Worm (Caenorhabditis elegans): ENCODE results near the gene adm-2.

adm-2 gene

ce11 chrX:13730209-13730975 lies 42.6 kb downstream of the adm-2 start (continued):
- TF ChIP-seq mep-1 (tag; optimal IDR thresholded peaks at IDR 0.05) = peak; percentile 12
- TF ChIP-seq Y5F2A.4 (GFP tag; optimal IDR thresholded peaks at IDR 0.05) = no peak
- TF ChIP-seq daf-19 (GFP tag; conservative IDR thresholded peaks at IDR 0.05) = no peak
- TF ChIP-seq lin-15B (tag; optimal IDR thresholded peaks at IDR 0.05) = no peak
- no peak for TF ChIP-seq T20F7.1 (GFP tag; optimal IDR thresholded peaks at IDR 0.05)
- TF ChIP-seq nhr-102 (tag; optimal IDR thresholded peaks at IDR 0.05) = peak; percentile 42
- no peak for TF ChIP-seq daf-8 (GFP tag; IDR thresholded peaks at IDR 0.05)
- TF ChIP-seq zag-1 (tag; optimal IDR thresholded peaks at IDR 0.05) = no peak
- TF ChIP-seq skn-1 (tag; optimal IDR thresholded peaks at IDR 0.05) = no peak
- TF ChIP-seq mes-2 (tag; optimal IDR thresholded peaks at IDR 0.05; ENCODE audit: poor library complexity, severe bottlenecking) = peak; percentile 73
- peak; percentile 84 for TF ChIP-seq madf-9 (GFP tag; conservative IDR thresholded peaks at IDR 0.05)
- no peak for TF ChIP-seq ceh-62 (tag; optimal IDR thresholded peaks at IDR 0.05)
- no peak for TF ChIP-seq F10B5.3 (tag; optimal IDR thresholded peaks at IDR 0.05)
- no peak for TF ChIP-seq saeg-2 (GFP tag; IDR thresholded peaks at IDR 0.05)
- TF ChIP-seq jun-1 (tag; optimal IDR thresholded peaks at IDR 0.05) = no peak
- TF ChIP-seq lsy-2 (tag; optimal IDR thresholded peaks at IDR 0.05) = peak in 1 of 2 experiments; percentile 26
- no peak for TF ChIP-seq ceh-32 (tag; optimal IDR thresholded peaks at IDR 0.05; ENCODE audit: poor library complexity)
- peak; percentile 24; the same call in 1 of the 2 replicates for TF ChIP-seq zfp-3 (GFP tag; conservative IDR thresholded peaks at IDR 0.05)
- peak; percentile 81 for TF ChIP-seq arid-1 (GFP tag; conservative IDR thresholded peaks at IDR 0.05)
- TF ChIP-seq nhr-6 (tag; optimal IDR thresholded peaks at IDR 0.05) = no peak
- no peak for TF ChIP-seq fos-1 (tag; optimal IDR thresholded peaks at IDR 0.05)

- TF ChIP-seq unc-39 (tag; optimal IDR thresholded peaks at IDR 0.05) = no peak
- TF ChIP-seq unc-62 (GFP tag; optimal IDR thresholded peaks at IDR 0.05 in 1 of 2) = peak in 1 of 2 experiments; percentile 70
- TF ChIP-seq unc-62 (tag; optimal IDR thresholded peaks at IDR 0.05) = no peak
- peak; percentile 28 for TF ChIP-seq nhr-48 (tag; optimal IDR thresholded peaks at IDR 0.05)
Measured at ce11 chrX:13736679-13737078, 48.9 kb downstream of the adm-2 start.

- TF ChIP-seq ces-1 (GFP tag; optimal IDR thresholded peaks at IDR 0.05) = peak; percentile 89
- TF ChIP-seq fos-1 (tag; optimal IDR thresholded peaks at IDR 0.05) = no peak
- no peak for TF ChIP-seq pha-4 (GFP tag; IDR thresholded peaks at IDR 0.05)
- TF ChIP-seq pha-4 (tag; optimal IDR thresholded peaks at IDR 0.05) = no peak
- no peak for TF ChIP-seq lin-15B (tag; optimal IDR thresholded peaks at IDR 0.05)
- no peak for TF ChIP-seq ztf-11 (tag; optimal IDR thresholded peaks at IDR 0.05)
- peak; percentile 73 for TF ChIP-seq hmg-1.1 (GFP tag; IDR thresholded peaks at IDR 0.05)
- peak in 1 of 2 experiments; percentile 98 for TF ChIP-seq unc-62 (GFP tag; optimal IDR thresholded peaks at IDR 0.05 in 1 of 2)
- TF ChIP-seq unc-62 (tag; optimal IDR thresholded peaks at IDR 0.05) = no peak
- TF ChIP-seq mep-1 (tag; optimal IDR thresholded peaks at IDR 0.05) = peak; percentile 59
- no peak for TF ChIP-seq egl-43 (GFP tag; IDR thresholded peaks at IDR 0.05)
- TF ChIP-seq nhr-41 (GFP tag; IDR thresholded peaks at IDR 0.05) = no peak
- no peak for TF ChIP-seq Y5F2A.4 (GFP tag; optimal IDR thresholded peaks at IDR 0.05)
- no peak for TF ChIP-seq aha-1 (tag)
- no peak for TF ChIP-seq aly-2 (tag; optimal IDR thresholded peaks at IDR 0.05)
- no peak for TF ChIP-seq mes-2 (tag; optimal IDR thresholded peaks at IDR 0.05; ENCODE audit: poor library complexity, severe bottlenecking)
- TF ChIP-seq T20F7.1 (GFP tag; optimal IDR thresholded peaks at IDR 0.05) = no peak
- TF ChIP-seq lin-1 (GFP tag; IDR thresholded peaks at IDR 0.05) = 0 out of 2 replicates have a peak, but pooled peaks have one; percentile 13
- TF ChIP-seq tra-1 (GFP tag; IDR thresholded peaks at IDR 0.05) = peak; percentile 43; the same call in 1 of the 2 replicates
- no peak for TF ChIP-seq F10B5.3 (tag; optimal IDR thresholded peaks at IDR 0.05)
- no peak for TF ChIP-seq ceh-82 (tag; optimal IDR thresholded peaks at IDR 0.05)
- TF ChIP-seq skn-1 (tag; optimal IDR thresholded peaks at IDR 0.05) = no peak
- TF ChIP-seq hif-1 (tag; optimal IDR thresholded peaks at IDR 0.05) = peak in 1 of 2 experiments; percentile 25
- no peak for TF ChIP-seq lin-13 (GFP tag; optimal IDR thresholded peaks at IDR 0.05)
- TF ChIP-seq Y105C5A.15 (GFP tag; IDR thresholded peaks at IDR 0.05) = no peak
- TF ChIP-seq hlh-30 (tag; optimal IDR thresholded peaks at IDR 0.05; ENCODE audit: insufficient read depth) = peak; percentile 20
- no peak for TF ChIP-seq gei-8 (GFP tag; optimal IDR thresholded peaks at IDR 0.05)
- TF ChIP-seq zfp-2 (tag; optimal IDR thresholded peaks at IDR 0.05) = no peak
- TF ChIP-seq ctbp-1 (GFP tag; IDR thresholded peaks at IDR 0.05) = peak; percentile 90
- peak; percentile 61 for TF ChIP-seq fkh-10 (GFP tag; optimal IDR thresholded peaks at IDR 0.05)
- TF ChIP-seq zag-1 (tag; optimal IDR thresholded peaks at IDR 0.05) = no peak
Measured at ce11 chrX:13739125-13739820, 51.5 kb downstream of the adm-2 start.
